Worm (Caenorhabditis elegans) whole organism, L2 larva: ENCODE measurements around the gene F14H3.5.

Experiments used
- C34F6.9 ChIP-seq: fragments of 150-350 bp; optimal IDR thresholded peaks from 2 replicates; lab custom pipeline; 2014; ENCODE audit warnings: missing biosample characterization, missing genetic modification characterization
- R02D3.7 ChIP-seq: fragments of 150-350 bp; optimal IDR thresholded peaks from 2 replicates; lab custom pipeline; 2014; ENCODE audit warnings: missing biosample characterization, missing genetic modification characterization
- Y55F3AM.14 ChIP-seq: fragments of 200-800 bp; sonication (Bioruptor generic); optimal IDR thresholded peaks from 2 replicates; lab custom pipeline; 2018; ENCODE audit warnings: mild to moderate bottlenecking, missing genetic modification characterization, missing compliant biosample characterization
- unc-62 ChIP-seq: fragments of 150-350 bp; optimal IDR thresholded peaks from 2 replicates; lab custom pipeline; 2014; ENCODE audit warnings: missing biosample characterization, missing genetic modification reagents, missing genetic modification characterization
- ztf-11 ChIP-seq: sonication (generic microtip); optimal IDR thresholded peaks from 2 replicates; lab custom pipeline; 2017; ENCODE audit warnings: missing biosample characterization, missing genetic modification characterization

DNA sequence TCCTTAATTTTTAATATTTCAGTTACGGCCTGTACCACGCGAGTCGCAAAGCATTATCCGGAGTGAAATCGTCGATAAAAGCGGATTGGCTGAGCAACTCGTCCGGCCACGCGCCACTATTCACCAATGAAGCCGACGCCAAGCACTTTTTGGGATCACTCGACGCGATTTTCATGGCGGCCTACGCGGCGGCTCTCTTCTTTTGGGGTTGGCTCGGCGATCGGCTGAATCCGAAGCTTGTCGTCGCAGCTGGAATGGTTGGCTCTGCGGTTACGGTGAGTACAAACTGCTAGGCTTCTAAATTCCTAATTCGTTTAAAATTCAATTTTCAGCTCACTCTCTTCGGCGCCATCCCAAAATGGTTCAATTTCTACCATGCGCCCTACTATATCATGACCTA is 31.9 kb downstream of the F14H3.5 start:
- TF ChIP-seq Y55F3AM.14 (GFP tag; lab: Kevin White, UChicago) (no peak), ztf-11 (tag; lab: Kevin White, UChicago) (no peak), R02D3.7 (tag; lab: Kevin White, UChicago) (no peak), unc-62 (GFP tag; lab: Kevin White, UChicago) (no peak), C34F6.9 (no peak)
